Worm (Caenorhabditis elegans) whole organism, midembryonic: Measurements from ENCODE around the gene Y73F8A.10.

Experiments used
- T22C8.4 ChIP-seq: fragments of 200-800 bp; sonication (Bioruptor generic); IDR thresholded peaks from 2 replicates; pipeline ENCODE4 v1.3.6; 2022; ENCODE audit warnings: missing genetic modification characterization, missing compliant biosample characterization
- cog-1 ChIP-seq: sonication (generic microtip); optimal IDR thresholded peaks from 2 replicates; lab custom pipeline; 2016; ENCODE audit warnings: missing genetic modification characterization, missing compliant biosample characterization
- flt-1 ChIP-seq: fragments of 200-800 bp; sonication (Bioruptor generic); IDR thresholded peaks from 2 replicates; pipeline ENCODE4 v1.3.6; 2022; ENCODE audit warnings: missing genetic modification characterization, missing compliant biosample characterization
- klf-2 ChIP-seq: fragments of 200-800 bp; sonication (Bioruptor generic); conservative IDR thresholded peaks from 2 replicates; pipeline ENCODE4 v1.3.6; 2022; ENCODE audit warnings: missing genetic modification reagents, missing genetic modification characterization, missing compliant biosample characterization
- med-1 ChIP-seq: sonication (generic microtip); optimal IDR thresholded peaks from 2 replicates; lab custom pipeline; 2017; ENCODE audit warnings: missing genetic modification characterization, mild to moderate bottlenecking, missing compliant biosample characterization, antibody characterized with exemption, missing genetic modification reagents; ENCODE audit not compliant: insufficient read depth
- ref-1 ChIP-seq: fragments of 200-800 bp; sonication (Bioruptor generic); conservative IDR thresholded peaks from 2 replicates; pipeline ENCODE4 v1.3.6; 2022; ENCODE audit warnings: missing genetic modification reagents, missing genetic modification characterization, missing compliant biosample characterization
- tab-1 ChIP-seq: fragments of 200-800 bp; sonication (Bioruptor generic); IDR thresholded peaks from 2 replicates; pipeline ENCODE4 v1.3.6; 2022; ENCODE audit warnings: missing genetic modification characterization, missing compliant biosample characterization
- ztf-23 ChIP-seq: fragments of 200-800 bp; sonication (Bioruptor generic); IDR thresholded peaks from 2 replicates; pipeline ENCODE4 v1.3.6; 2022; ENCODE audit warnings: missing genetic modification reagents, missing genetic modification characterization, missing compliant biosample characterization
- ztf-29 ChIP-seq: fragments of 200-800 bp; sonication (Bioruptor generic); IDR thresholded peaks from 2 replicates; pipeline ENCODE4 v1.3.6; 2022; ENCODE audit warnings: missing genetic modification reagents, missing genetic modification characterization, missing compliant biosample characterization

Gene Y73F8A.10

DNA sequence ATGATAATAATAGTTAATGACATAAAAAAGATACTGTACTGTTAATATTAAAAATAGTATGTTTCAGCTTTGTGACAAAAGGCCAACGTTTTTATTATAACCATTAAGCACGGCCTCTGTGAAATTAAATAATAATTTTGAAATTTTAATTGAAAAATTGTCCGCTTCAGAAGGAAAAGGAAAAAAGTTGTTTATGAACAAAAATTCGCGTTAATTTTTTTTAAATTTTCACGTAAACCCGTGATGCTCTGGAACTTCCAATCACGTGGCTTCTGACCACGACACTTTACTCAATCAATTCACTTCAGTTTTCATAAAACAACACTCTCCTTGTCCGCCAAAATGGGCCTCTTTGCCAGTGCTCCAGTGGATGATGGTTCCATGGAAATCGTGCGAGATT is 27.1 kb downstream of the Y73F8A.10 start, which contains the start of gene Y73F8A.15:
Gene Y73F8A.15, plus strand, starts transcription at position 301 of the 400 bp plus-strand sequence.
- TF ChIP-seq ref-1 (GFP tag; lab: Robert Waterston, UW): no peak
- TF ChIP-seq med-1 (GFP tag; lab: Kevin White, UChicago): no peak
- no peak for TF ChIP-seq cog-1
- TF ChIP-seq ztf-29 (GFP tag; lab: Robert Waterston, UW): no peak
- TF ChIP-seq klf-2 (GFP tag; lab: Robert Waterston, UW): no peak
- no peak for TF ChIP-seq flt-1 (GFP tag; lab: Robert Waterston, UW)
- TF ChIP-seq ztf-23: no peak
- no peak for TF ChIP-seq tab-1 (GFP tag; lab: Robert Waterston, UW)

- TF ChIP-seq klf-2 (GFP tag; lab: Robert Waterston, UW): no peak
- no peak for TF ChIP-seq T22C8.4
- TF ChIP-seq ref-1 (GFP tag; lab: Robert Waterston, UW): no peak
- no peak for TF ChIP-seq med-1 (GFP tag; lab: Kevin White, UChicago)
- TF ChIP-seq flt-1 (GFP tag; lab: Robert Waterston, UW): no peak
- TF ChIP-seq tab-1 (GFP tag; lab: Robert Waterston, UW): no peak
- TF ChIP-seq cog-1: no peak
- no peak for TF ChIP-seq ztf-23
- no peak for TF ChIP-seq ztf-29 (GFP tag; lab: Robert Waterston, UW)
Observed at ce11 chrIV:15323593-15323992, 29.5 kb downstream of the Y73F8A.10 start, which contains the start of gene tbx-39. tbx-39 (plus strand) TSS chrIV:15323893.

ce11 chrIV:15328092-15328491 is 34.0 kb downstream of the Y73F8A.10 start, which contains the start of gene tbx-40:
tbx-40 (minus strand) TSS chrIV:15328192.
- TF ChIP-seq cog-1 (no peak), ztf-23 (no peak), tab-1 (GFP tag; lab: Robert Waterston, UW) (no peak), ref-1 (GFP tag; lab: Robert Waterston, UW) (no peak), klf-2 (GFP tag; lab: Robert Waterston, UW) (no peak), T22C8.4 (no peak), med-1 (GFP tag; lab: Kevin White, UChicago) (no peak), flt-1 (GFP tag; lab: Robert Waterston, UW) (no peak), ztf-29 (GFP tag; lab: Robert Waterston, UW) (no peak)

DNA sequence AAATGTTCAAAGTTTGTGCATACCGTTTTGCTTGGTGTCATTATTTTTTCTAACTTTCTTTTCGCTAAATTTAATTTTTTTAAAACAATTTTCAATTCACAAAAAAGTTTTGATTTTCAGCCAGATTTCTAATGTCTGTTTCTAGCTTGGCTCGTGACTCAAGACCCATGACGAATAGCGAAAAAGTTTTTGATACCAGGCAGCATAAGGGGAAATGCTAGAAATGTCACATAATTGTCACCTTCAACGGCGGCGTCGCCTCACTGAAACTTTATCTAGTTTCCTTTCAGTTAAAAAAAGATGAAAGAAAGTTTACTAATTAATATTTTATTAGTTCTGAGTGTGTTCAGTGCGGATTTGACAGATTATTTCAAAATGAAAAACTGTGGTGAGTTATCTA is 42.6 kb downstream of the Y73F8A.10 start, which contains the start of gene irld-59:
Gene irld-59, plus strand, starts transcription at position 301 of the 400 bp plus-strand sequence.
- TF ChIP-seq cog-1 (no peak), ref-1 (GFP tag; lab: Robert Waterston, UW) (no peak), T22C8.4 (no peak), klf-2 (GFP tag; lab: Robert Waterston, UW) (no peak), ztf-29 (GFP tag; lab: Robert Waterston, UW) (no peak), ztf-23 (no peak), med-1 (GFP tag; lab: Kevin White, UChicago) (no peak), flt-1 (GFP tag; lab: Robert Waterston, UW) (no peak), tab-1 (GFP tag; lab: Robert Waterston, UW) (no peak)
